Worm (Caenorhabditis elegans) whole organism, mixed stage, embryonic: Measurements from ENCODE around the gene mca-1.

ENCODE experiments used
- M03D4.4 ChIP-seq: sonication (generic microtip); optimal IDR thresholded peaks from 2 replicates; lab custom pipeline; 2017; ENCODE audit warnings: mild to moderate bottlenecking, missing genetic modification characterization, missing compliant biosample characterization
- bed-3 ChIP-seq: fragments of 200-800 bp; sonication (Bioruptor generic); optimal IDR thresholded peaks from 3 replicates; lab custom pipeline; 2018; ENCODE audit warnings: mild to moderate bottlenecking, missing genetic modification characterization, moderate library complexity, missing compliant biosample characterization
- blmp-1 ChIP-seq: fragments of 150-350 bp; optimal IDR thresholded peaks from 2 replicates; lab custom pipeline; 2014; ENCODE audit warnings: missing biosample characterization, missing genetic modification characterization
- ceh-43 ChIP-seq: fragments of 200-800 bp; sonication (Bioruptor generic); optimal IDR thresholded peaks from 2 replicates; lab custom pipeline; 2018; ENCODE audit warnings: mild to moderate bottlenecking, missing genetic modification characterization, moderate library complexity, missing compliant biosample characterization
- ces-1 ChIP-seq: fragments of 150-350 bp; optimal IDR thresholded peaks from 2 replicates; lab custom pipeline; 2014; ENCODE audit warnings: missing biosample characterization, missing genetic modification reagents, missing genetic modification characterization
- cnd-1 ChIP-seq: fragments of 200-800 bp; sonication (Bioruptor generic); optimal IDR thresholded peaks from 2 replicates; lab custom pipeline; 2018; ENCODE audit warnings: mild to moderate bottlenecking, missing genetic modification characterization, missing compliant biosample characterization
- drap-1 ChIP-seq: fragments of 200-800 bp; sonication (Bioruptor generic); optimal IDR thresholded peaks from 3 replicates; lab custom pipeline; 2018; ENCODE audit warnings: mild to moderate bottlenecking, missing genetic modification characterization, missing compliant biosample characterization
- elt-1 ChIP-seq: sonication (generic microtip); optimal IDR thresholded peaks from 2 replicates; lab custom pipeline; 2017; ENCODE audit warnings: missing genetic modification characterization, mild to moderate bottlenecking, missing compliant biosample characterization, antibody characterized with exemption, moderate library complexity, borderline replicate concordance; ENCODE audit not compliant: insufficient read depth
- flh-1 ChIP-seq: fragments of 200-800 bp; sonication (Bioruptor generic); optimal IDR thresholded peaks from 2 replicates; lab custom pipeline; 2018; ENCODE audit warnings: mild to moderate bottlenecking, missing genetic modification characterization, moderate library complexity, missing compliant biosample characterization
- ham-2 ChIP-seq: fragments of 200-800 bp; sonication (Bioruptor generic); optimal IDR thresholded peaks from 2 replicates; lab custom pipeline; 2018; ENCODE audit warnings: mild to moderate bottlenecking, missing genetic modification characterization, missing compliant biosample characterization
- hlh-1 ChIP-seq: fragments of 150-350 bp; optimal IDR thresholded peaks from 2 replicates; lab custom pipeline; 2014; ENCODE audit warnings: missing biosample characterization, missing genetic modification reagents, missing genetic modification characterization
- lin-32 ChIP-seq: fragments of 200-800 bp; sonication (Bioruptor generic); optimal IDR thresholded peaks from 2 replicates; lab custom pipeline; 2018; ENCODE audit warnings: mild to moderate bottlenecking, missing genetic modification characterization, missing compliant biosample characterization
- lsy-2 ChIP-seq: fragments of 150-350 bp; optimal IDR thresholded peaks from 2 replicates; lab custom pipeline; 2014; ENCODE audit warnings: missing biosample characterization, missing genetic modification characterization
- mab-5 ChIP-seq: fragments of 150-350 bp; optimal IDR thresholded peaks from 2 replicates; lab custom pipeline; 2014; ENCODE audit warnings: missing biosample characterization, missing genetic modification characterization
- mep-1 ChIP-seq: fragments of 150-350 bp; optimal IDR thresholded peaks from 2 replicates; lab custom pipeline; 2017; ENCODE audit warnings: missing biosample characterization, missing genetic modification reagents, missing genetic modification characterization, inconsistent platforms
- mls-2 ChIP-seq: sonication (generic microtip); optimal IDR thresholded peaks from 2 replicates; lab custom pipeline; 2016; ENCODE audit warnings: mild to moderate bottlenecking, missing genetic modification characterization, moderate library complexity, missing compliant biosample characterization
- nhr-2 ChIP-seq: fragments of 150-350 bp; optimal IDR thresholded peaks from 2 replicates; lab custom pipeline; 2014; ENCODE audit warnings: missing biosample characterization, missing genetic modification characterization
- nhr-237 ChIP-seq: fragments of 150-350 bp; optimal IDR thresholded peaks from 2 replicates; lab custom pipeline; 2014; ENCODE audit warnings: missing biosample characterization, missing genetic modification characterization
- nhr-28 ChIP-seq: fragments of 150-350 bp; optimal IDR thresholded peaks from 2 replicates; lab custom pipeline; 2014; ENCODE audit warnings: missing biosample characterization, missing genetic modification characterization
- pha-4 ChIP-seq: fragments of 150-350 bp; optimal IDR thresholded peaks from 2 replicates; lab custom pipeline; 2018; ENCODE audit warnings: missing biosample characterization, missing genetic modification reagents, missing genetic modification characterization
- snpc-4 ChIP-seq: fragments of 150-350 bp; optimal IDR thresholded peaks from 2 replicates; lab custom pipeline; 2014; ENCODE audit warnings: missing biosample characterization, missing genetic modification characterization
- tbx-8 ChIP-seq: fragments of 200-800 bp; sonication (Bioruptor generic); optimal IDR thresholded peaks from 2 replicates; lab custom pipeline; 2018; ENCODE audit warnings: mild to moderate bottlenecking, missing genetic modification characterization, moderate library complexity, missing compliant biosample characterization
- unc-120 ChIP-seq: sonication (generic microtip); optimal IDR thresholded peaks from 2 replicates; lab custom pipeline; 2017; ENCODE audit warnings: missing genetic modification characterization, missing compliant biosample characterization; ENCODE audit not compliant: poor library complexity, severe bottlenecking
- unc-39 ChIP-seq: fragments of 150-350 bp; optimal IDR thresholded peaks from 2 replicates; lab custom pipeline; 2014; ENCODE audit warnings: missing biosample characterization, missing genetic modification characterization
- unc-62 ChIP-seq: fragments of 150-350 bp; optimal IDR thresholded peaks from 2 replicates; lab custom pipeline; 2014; ENCODE audit warnings: missing biosample characterization, missing genetic modification reagents, missing genetic modification characterization
- zip-8 ChIP-seq: fragments of 150-350 bp; optimal IDR thresholded peaks from 2 replicates; lab custom pipeline; 2014; ENCODE audit warnings: missing biosample characterization, missing genetic modification characterization

Gene mca-1

ce11 chrIV:9617358-9617757 is 17.4 kb downstream of the mca-1 start:
- TF ChIP-seq cnd-1 (tag; lab: Kevin White, UChicago) (no peak), ham-2 (GFP tag; lab: Kevin White, UChicago) (no peak), nhr-237 (tag; lab: Kevin White, UChicago) (no peak), nhr-2 (tag; lab: Kevin White, UChicago) (peak; percentile 18), elt-1 (peak; percentile 98), unc-62 (GFP tag; lab: Kevin White, UChicago) (peak; percentile 52)
- TF ChIP-seq, all 35 proteins: peak for 3

ce11 chrIV:9615511-9615910 is 19.2 kb downstream of the mca-1 start:
- TF ChIP-seq nhr-28 (tag; lab: Kevin White, UChicago) (no peak), elt-1 (peak; percentile 100), ces-1 (GFP tag; lab: Kevin White, UChicago) (no peak), mab-5 (tag; lab: Kevin White, UChicago) (no peak), ham-2 (GFP tag; lab: Kevin White, UChicago) (peak; percentile 56)

- TF ChIP-seq snpc-4 (tag; lab: Kevin White, UChicago) (no peak), unc-62 (GFP tag; lab: Kevin White, UChicago) (no peak), nhr-28 (tag; lab: Kevin White, UChicago) (no peak), drap-1 (GFP tag; lab: Kevin White, UChicago) (no peak), nhr-237 (tag; lab: Kevin White, UChicago) (no peak), pha-4 (tag; lab: Kevin White, UChicago) (no peak), ham-2 (GFP tag; lab: Kevin White, UChicago) (no peak), hlh-1 (tag; lab: Kevin White, UChicago) (no peak), zip-8 (tag; lab: Kevin White, UChicago) (no peak), mab-5 (tag; lab: Kevin White, UChicago) (no peak), cnd-1 (tag; lab: Kevin White, UChicago) (no peak), unc-120 (tag; lab: Kevin White, UChicago) (no peak), tbx-8 (no peak)
- TF ChIP-seq, all 35 proteins: peak for 0
These were observed 20.1 kb downstream of the mca-1 start, which contains the start of gene elt-1 for ce11 chrIV:9614695-9615094. elt-1 (plus strand) TSS chrIV:9614995.

ce11 chrIV:9614060-9614459 is 20.7 kb downstream of the mca-1 start:
- no peak for TF ChIP-seq ceh-43
- peak; percentile 100 for TF ChIP-seq elt-1
- no peak for TF ChIP-seq pha-4 (tag; lab: Kevin White, UChicago)
- TF ChIP-seq, all 35 proteins: peak for 1

ce11 chrIV:9613072-9613590 is 21.6 kb downstream of the mca-1 start:
- no peak for TF ChIP-seq hlh-1 (tag; lab: Kevin White, UChicago)
- TF ChIP-seq flh-1 (GFP tag; lab: Kevin White, UChicago) = no peak
- no peak for TF ChIP-seq lin-32
- no peak for TF ChIP-seq blmp-1
- peak; percentile 98 for TF ChIP-seq elt-1
- TF ChIP-seq M03D4.4 (tag; lab: Kevin White, UChicago) = no peak

ce11 chrIV:9610923-9611322 is 23.8 kb downstream of the mca-1 start:
- TF ChIP-seq bed-3 (GFP tag; lab: Kevin White, UChicago) = no peak
- TF ChIP-seq mls-2 = no peak
- peak; percentile 91 for TF ChIP-seq elt-1
- no peak for TF ChIP-seq lsy-2
- no peak for TF ChIP-seq snpc-4 (tag; lab: Kevin White, UChicago)
- TF ChIP-seq mep-1 (tag; lab: Kevin White, UChicago) = no peak
- no peak for TF ChIP-seq lin-32
- TF ChIP-seq blmp-1 = no peak

ce11 chrIV:9609095-9609494 is 25.7 kb downstream of the mca-1 start:
- TF ChIP-seq unc-39 (tag; lab: Kevin White, UChicago) = no peak
- peak; percentile 97 for TF ChIP-seq elt-1
- TF ChIP-seq, all 35 proteins: peak for 1
